Fruit fly (Drosophila melanogaster) whole organism, adult: ENCODE results near the gene Atg13.
A peak's percentile ranks its signal among the peaks of the same experiment; 100 is the strongest.

Experiments used
- CG5204 ChIP-seq: fragments of 200-800 bp; sonication (Bioruptor generic); optimal IDR thresholded peaks from 2 replicates; lab custom pipeline; 2016; ENCODE audit warnings: missing biosample characterization, missing genetic modification characterization
- Crg-1 ChIP-seq: fragments of 200-800 bp; sonication (Bioruptor generic); optimal IDR thresholded peaks from 2 replicates; lab custom pipeline; 2016; ENCODE audit warnings: missing biosample characterization, missing genetic modification characterization
- pad ChIP-seq: fragments of 200-800 bp; sonication (Bioruptor generic); optimal IDR thresholded peaks from 3 replicates; lab custom pipeline; 2017; ENCODE audit warnings: missing biosample characterization, missing genetic modification characterization, mild to moderate bottlenecking, moderate library complexity, missing genetic modification reagents

- no peak for TF ChIP-seq Crg-1 (GFP tag; lab: Kevin White, UChicago)
- TF ChIP-seq pad (GFP tag; lab: Kevin White, UChicago): peak; percentile 18
- no peak for TF ChIP-seq CG5204 (GFP tag; lab: Kevin White, UChicago)
Measured at dm6 chr3R:8349449-8350115, at the start of gene Atg13.
